Fruit fly (Drosophila melanogaster) whole organism, wandering third instar larva: ENCODE data around the gene CG31909.

ENCODE experiments used
- Abd-B ChIP-seq: fragments of >200 bp; optimal IDR thresholded peaks from 2 replicates; lab custom pipeline; 2017; ENCODE audit warnings: missing biosample characterization, missing genetic modification characterization
- CG32264 ChIP-seq: fragments of 200-800 bp; sonication (Bioruptor generic); optimal IDR thresholded peaks from 2 replicates; lab custom pipeline; 2016; ENCODE audit warnings: missing biosample characterization, missing genetic modification characterization
- CG9705 ChIP-seq: fragments of 200-800 bp; sonication (Bioruptor generic); optimal IDR thresholded peaks from 2 replicates; lab custom pipeline; 2018; ENCODE audit warnings: missing biosample characterization, mild to moderate bottlenecking, missing genetic modification characterization
- CrebA ChIP-seq: fragments of 200-800 bp; sonication (Bioruptor generic); optimal IDR thresholded peaks from 2 replicates; lab custom pipeline; 2016; ENCODE audit warnings: missing biosample characterization, mild to moderate bottlenecking, missing genetic modification characterization, borderline replicate concordance
- Dfd ChIP-seq: fragments of >200 bp; optimal IDR thresholded peaks from 2 replicates; lab custom pipeline; 2017; ENCODE audit warnings: missing biosample characterization, missing genetic modification characterization
- Dif ChIP-seq: fragments of 200-275, 200-300 bp; sonication (Bioruptor generic); optimal IDR thresholded peaks from 2 replicates; lab custom pipeline; 2018; ENCODE audit warnings: missing biosample characterization, missing genetic modification characterization; ENCODE audit not compliant: partially characterized antibody
- GATAd ChIP-seq: sonication (Bioruptor generic); optimal IDR thresholded peaks from 2 replicates; lab custom pipeline; 2016; ENCODE audit warnings: missing biosample characterization, missing genetic modification characterization
- HLH106 ChIP-seq: fragments of 200-800 bp; optimal IDR thresholded peaks from 3 replicates; lab custom pipeline; 2019; ENCODE audit warnings: missing biosample characterization, mild to moderate bottlenecking, missing genetic modification characterization, moderate library complexity
- Hnf4 ChIP-seq: fragments of 200-800 bp; sonication (Bioruptor generic); optimal IDR thresholded peaks from 2 replicates; lab custom pipeline; 2016; ENCODE audit warnings: missing biosample characterization, mild to moderate bottlenecking, missing genetic modification characterization
- Hr78 ChIP-seq: fragments of >200 bp; optimal IDR thresholded peaks from 2 replicates; lab custom pipeline; 2017; ENCODE audit warnings: missing biosample characterization, missing genetic modification characterization
- Hr83 ChIP-seq: fragments of 200-300 bp; sonication (Bioruptor generic); optimal IDR thresholded peaks from 2 replicates; lab custom pipeline; 2016; ENCODE audit warnings: missing biosample characterization, mild to moderate bottlenecking, missing genetic modification characterization, moderate library complexity; ENCODE audit not compliant: poor library complexity, severe bottlenecking
- Jra ChIP-seq: sonication (Bioruptor generic); optimal IDR thresholded peaks from 2 replicates; lab custom pipeline; 2016; ENCODE audit warnings: missing biosample characterization, missing genetic modification characterization
- Mio ChIP-seq: sonication (Bioruptor generic); optimal IDR thresholded peaks from 2 replicates; lab custom pipeline; 2016; ENCODE audit warnings: missing biosample characterization, missing genetic modification characterization
- Myc ChIP-seq: fragments of >200 bp; optimal IDR thresholded peaks from 2 replicates; lab custom pipeline; 2017
- N ChIP-seq: fragments of >200 bp; optimal IDR thresholded peaks from 2 replicates; lab custom pipeline; 2018; ENCODE audit warnings: missing biosample characterization, missing external identifiers, missing genetic modification characterization
- OdsH ChIP-seq: fragments of 200-800 bp; sonication (Bioruptor generic); optimal IDR thresholded peaks from 2 replicates; lab custom pipeline; 2016; ENCODE audit warnings: missing biosample characterization, mild to moderate bottlenecking, missing genetic modification characterization
- Rel ChIP-seq, 2 experiments: fragments of 200-800 bp; sonication (Bioruptor generic) in 1 of 2; optimal IDR thresholded peaks; 2 replicates in 1 of 2; 3 replicates in 1 of 2; lab custom pipeline; 2016 to 2019; ENCODE audit warnings: mild to moderate bottlenecking in 2 of 2, missing biosample characterization in 2 of 2, missing genetic modification characterization in 2 of 2, moderate library complexity in 1 of 2
- Sp1 ChIP-seq: fragments of 200-800 bp; sonication (Bioruptor generic); optimal IDR thresholded peaks from 3 replicates; lab custom pipeline; 2019; ENCODE audit warnings: missing biosample characterization, mild to moderate bottlenecking, missing genetic modification characterization, moderate library complexity
- Vsx2 ChIP-seq: fragments of 200-300, 225-300 bp; sonication (Bioruptor generic); optimal IDR thresholded peaks from 2 replicates; lab custom pipeline; 2018; ENCODE audit warnings: missing biosample characterization, missing genetic modification characterization; ENCODE audit not compliant: partially characterized antibody
- br ChIP-seq: fragments of 200-800 bp; sonication (Bioruptor generic); optimal IDR thresholded peaks from 2 replicates; lab custom pipeline; 2016; ENCODE audit warnings: missing biosample characterization, missing genetic modification characterization
- brk ChIP-seq: fragments of 200-800 bp; sonication (Bioruptor generic); optimal IDR thresholded peaks from 2 replicates; lab custom pipeline; 2016; ENCODE audit warnings: missing biosample characterization, mild to moderate bottlenecking, missing genetic modification characterization
- dl ChIP-seq, 2 experiments: fragments of 175-275, 200-275 bp in 1 of 2; fragments of 200-275 bp in 1 of 2; sonication (Bioruptor generic); optimal IDR thresholded peaks; lab custom pipeline; 2018; ENCODE audit warnings: mild to moderate bottlenecking in 2 of 2, missing biosample characterization in 2 of 2, missing genetic modification characterization in 2 of 2, moderate library complexity in 2 of 2; ENCODE audit not compliant: partially characterized antibody in 2 of 2, insufficient read depth in 1 of 2
- dmrt93B ChIP-seq: fragments of 200-800 bp; sonication (Bioruptor generic); optimal IDR thresholded peaks from 2 replicates; lab custom pipeline; 2018; ENCODE audit warnings: missing biosample characterization, mild to moderate bottlenecking, missing genetic modification characterization
- dsf ChIP-seq: sonication (Bioruptor generic); optimal IDR thresholded peaks from 2 replicates; lab custom pipeline; 2016; ENCODE audit warnings: missing biosample characterization, missing genetic modification characterization, borderline replicate concordance
- ey ChIP-seq: fragments of 200-800 bp; sonication (Bioruptor generic); optimal IDR thresholded peaks from 2 replicates; lab custom pipeline; 2016; ENCODE audit warnings: missing biosample characterization, missing genetic modification characterization
- foxo ChIP-seq, 2 experiments: fragments of 200-800 bp; sonication (Bioruptor generic); optimal IDR thresholded peaks; 2 replicates in 1 of 2; 3 replicates in 1 of 2; lab custom pipeline; 2016 to 2017; ENCODE audit warnings: missing biosample characterization in 2 of 2, missing genetic modification characterization in 2 of 2
- fru ChIP-seq: fragments of 200-800 bp; sonication (Bioruptor generic); optimal IDR thresholded peaks from 3 replicates; lab custom pipeline; 2016; ENCODE audit warnings: missing biosample characterization, mild to moderate bottlenecking, missing genetic modification characterization
- h ChIP-seq: fragments of 200-800 bp; sonication (Bioruptor generic); optimal IDR thresholded peaks from 3 replicates; lab custom pipeline; 2016; ENCODE audit warnings: missing biosample characterization, mild to moderate bottlenecking, missing genetic modification characterization
- jim ChIP-seq: fragments of 175-275, 200-325 bp; sonication (Bioruptor generic); optimal IDR thresholded peaks from 2 replicates; lab custom pipeline; 2016; ENCODE audit warnings: missing biosample characterization, mild to moderate bottlenecking, missing genetic modification characterization
- lola ChIP-seq: fragments of >200 bp; optimal IDR thresholded peaks from 2 replicates; lab custom pipeline; 2017; ENCODE audit warnings: missing biosample characterization, missing genetic modification characterization
- pan ChIP-seq: fragments of >200 bp; optimal IDR thresholded peaks from 2 replicates; lab custom pipeline; 2017
- psq ChIP-seq: fragments of 200-800 bp; sonication (Bioruptor generic); optimal IDR thresholded peaks from 3 replicates; lab custom pipeline; 2017; ENCODE audit warnings: missing biosample characterization, mild to moderate bottlenecking, missing genetic modification characterization, moderate library complexity
- rgr ChIP-seq: fragments of 200-800 bp; sonication (Bioruptor generic); optimal IDR thresholded peaks from 3 replicates; lab custom pipeline; 2016; ENCODE audit warnings: missing biosample characterization, mild to moderate bottlenecking, missing genetic modification characterization
- sage ChIP-seq: fragments of 200-800 bp; sonication (Bioruptor generic); optimal IDR thresholded peaks from 2 replicates; lab custom pipeline; 2016; ENCODE audit warnings: missing biosample characterization, mild to moderate bottlenecking, missing genetic modification characterization
- sv ChIP-seq: fragments of 200-800 bp; sonication (Bioruptor generic); optimal IDR thresholded peaks from 3 replicates; lab custom pipeline; 2016; ENCODE audit warnings: missing biosample characterization, missing genetic modification characterization
- tai ChIP-seq: sonication (Bioruptor generic); optimal IDR thresholded peaks from 2 replicates; lab custom pipeline; 2016; ENCODE audit warnings: missing biosample characterization, missing genetic modification characterization
- usp ChIP-seq: fragments of >200 bp; optimal IDR thresholded peaks from 2 replicates; lab custom pipeline; 2017; ENCODE audit warnings: missing biosample characterization, missing genetic modification characterization
- woc ChIP-seq: sonication (Bioruptor generic); optimal IDR thresholded peaks from 2 replicates; lab custom pipeline; 2016; ENCODE audit warnings: missing biosample characterization, mild to moderate bottlenecking, missing genetic modification characterization

Gene CG31909

dm6 chr2L:7258105-7258504 lies 793 bp downstream of the CG31909 start:
- peak; percentile 52 for TF ChIP-seq h (GFP tag; lab: Kevin White, UChicago)
- no peak for TF ChIP-seq dsf (GFP tag; lab: Kevin White, UChicago)
- TF ChIP-seq dmrt93B (GFP tag; lab: Kevin White, UChicago): no peak
- no peak for TF ChIP-seq Dif (GFP tag; lab: Kevin White, UChicago)
- no peak for TF ChIP-seq GATAd
- TF ChIP-seq OdsH (GFP tag; lab: Kevin White, UChicago): peak; percentile 45
- no peak for TF ChIP-seq CG32264
- no peak for TF ChIP-seq Abd-B
- no peak for TF ChIP-seq Sp1
- no peak for TF ChIP-seq brk (GFP tag; lab: Kevin White, UChicago)
- TF ChIP-seq lola (GFP tag; lab: Kevin White, UChicago): no peak
- TF ChIP-seq sv: no peak
- peak; percentile 26 for TF ChIP-seq CG9705 (GFP tag; lab: Kevin White, UChicago)
- no peak for TF ChIP-seq psq (GFP tag; lab: Kevin White, UChicago)
- no peak for TF ChIP-seq woc
- peak; percentile 26 for TF ChIP-seq ey
- TF ChIP-seq Hnf4 (GFP tag; lab: Kevin White, UChicago): peak; percentile 46
- no peak for TF ChIP-seq CrebA (GFP tag; lab: Kevin White, UChicago)
- TF ChIP-seq Hr78 (GFP tag; lab: Kevin White, UChicago): no peak
- no peak for TF ChIP-seq usp (GFP tag; lab: Kevin White, UChicago)
- no peak for TF ChIP-seq Mio (GFP tag; lab: Kevin White, UChicago)
- TF ChIP-seq tai (GFP tag; lab: Kevin White, UChicago): peak; percentile 47
- peak; percentile 17 for TF ChIP-seq fru (GFP tag; lab: Kevin White, UChicago)
- peak; percentile 54 for TF ChIP-seq rgr
- TF ChIP-seq Rel (GFP tag; optimal IDR thresholded peaks at IDR 0.05; lab: Kevin White, UChicago): no peak
- no peak for TF ChIP-seq Rel (tag; optimal IDR thresholded peaks at IDR 0.05; lab: Kevin White, UChicago)
- TF ChIP-seq foxo (GFP tag; optimal IDR thresholded peaks at IDR 0.05; lab: Kevin White, UChicago): peak in 1 of 2 experiments; percentile 61
- TF ChIP-seq Hr83 (GFP tag; lab: Kevin White, UChicago): peak; percentile 46
- no peak for TF ChIP-seq dl (GFP tag; optimal IDR thresholded peaks at IDR 0.05; lab: Kevin White, UChicago; ENCODE audit: insufficient read depth in 1 of 2, partially characterized antibody in 2 of 2)
- TF ChIP-seq Vsx2: no peak
- TF ChIP-seq br (GFP tag; lab: Kevin White, UChicago): peak; percentile 10
- TF ChIP-seq Dfd (GFP tag; lab: Kevin White, UChicago): no peak
- peak; percentile 94 for TF ChIP-seq Myc
- no peak for TF ChIP-seq sage (GFP tag; lab: Kevin White, UChicago)
- no peak for TF ChIP-seq Jra (GFP tag; lab: Kevin White, UChicago)
- TF ChIP-seq N (GFP tag; lab: Kevin White, UChicago): no peak
- TF ChIP-seq HLH106 (tag; lab: Kevin White, UChicago): peak; percentile 54
- TF ChIP-seq pan (lab: Kevin White, UChicago): no peak
- TF ChIP-seq jim (GFP tag; lab: Kevin White, UChicago): no peak

DNA sequence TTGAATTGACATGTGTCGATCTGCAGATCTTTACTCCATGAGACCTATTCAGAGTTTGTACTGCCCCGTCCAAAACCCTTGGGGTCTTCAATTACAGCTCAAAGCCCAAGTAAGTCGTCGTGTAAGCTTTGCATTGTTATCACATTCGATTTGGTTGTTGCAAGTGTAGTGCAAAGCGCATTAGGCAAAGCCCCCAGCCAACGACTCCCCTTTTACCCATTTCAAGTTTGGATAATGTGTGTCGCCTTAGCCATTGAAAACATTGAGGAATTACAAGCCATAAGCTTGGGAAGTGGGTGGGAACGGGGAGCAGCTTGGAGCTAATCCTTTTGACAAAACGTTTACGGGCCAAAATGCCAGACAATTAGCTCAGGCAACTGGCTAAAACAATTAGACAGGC lies 2.2 kb downstream of the CG31909 start:
- TF ChIP-seq sage (GFP tag; lab: Kevin White, UChicago) (no peak), N (GFP tag; lab: Kevin White, UChicago) (no peak), CrebA (GFP tag; lab: Kevin White, UChicago) (no peak), br (GFP tag; lab: Kevin White, UChicago) (no peak), brk (GFP tag; lab: Kevin White, UChicago) (no peak), Dfd (GFP tag; lab: Kevin White, UChicago) (no peak), Dif (GFP tag; lab: Kevin White, UChicago) (no peak), OdsH (GFP tag; lab: Kevin White, UChicago) (no peak), Myc (no peak), CG9705 (GFP tag; lab: Kevin White, UChicago) (no peak), GATAd (no peak), tai (GFP tag; lab: Kevin White, UChicago) (no peak), fru (GFP tag; lab: Kevin White, UChicago) (no peak), dl (GFP tag; optimal IDR thresholded peaks at IDR 0.05; lab: Kevin White, UChicago; ENCODE audit: insufficient read depth in 1 of 2, partially characterized antibody in 2 of 2) (no peak), sv (no peak), rgr (no peak), dsf (GFP tag; lab: Kevin White, UChicago) (no peak), woc (no peak)
